Fruit fly (Drosophila melanogaster) whole organism, adult: ENCODE data around the gene CG13685.

ENCODE experiments used
- CG11617 ChIP-seq: fragments of 200-800 bp; sonication (Bioruptor generic); optimal IDR thresholded peaks from 2 replicates; lab custom pipeline; 2017; ENCODE audit warnings: mild to moderate bottlenecking, missing biosample characterization, missing genetic modification reagents, missing genetic modification characterization
- CG12768 ChIP-seq: fragments of 200-800 bp; sonication (Bioruptor generic); optimal IDR thresholded peaks from 2 replicates; lab custom pipeline; 2017; ENCODE audit warnings: missing biosample characterization, missing genetic modification characterization, mild to moderate bottlenecking, moderate library complexity, missing genetic modification reagents
- CG14711 ChIP-seq: fragments of 200-800 bp; sonication (Bioruptor generic); optimal IDR thresholded peaks from 2 replicates; lab custom pipeline; 2018; ENCODE audit warnings: missing biosample characterization, mild to moderate bottlenecking, missing genetic modification characterization, moderate library complexity
- CG1620 ChIP-seq: fragments of 200-800 bp; sonication (Bioruptor generic); optimal IDR thresholded peaks from 2 replicates; lab custom pipeline; 2016; ENCODE audit warnings: missing biosample characterization, missing genetic modification characterization
- CG33017 ChIP-seq: fragments of 200-800 bp; sonication (Bioruptor generic); optimal IDR thresholded peaks from 2 replicates; lab custom pipeline; 2018; ENCODE audit warnings: missing biosample characterization, mild to moderate bottlenecking, missing genetic modification characterization, moderate library complexity
- CG5204 ChIP-seq: fragments of 200-800 bp; sonication (Bioruptor generic); optimal IDR thresholded peaks from 2 replicates; lab custom pipeline; 2016; ENCODE audit warnings: missing biosample characterization, missing genetic modification characterization
- CG7045 ChIP-seq: fragments of 200-800 bp; sonication (Bioruptor generic); optimal IDR thresholded peaks from 2 replicates; lab custom pipeline; 2017; ENCODE audit warnings: missing biosample characterization, mild to moderate bottlenecking, missing genetic modification characterization
- CG7101 ChIP-seq: fragments of 200-800 bp; sonication (Bioruptor generic); optimal IDR thresholded peaks from 2 replicates; lab custom pipeline; 2018; ENCODE audit warnings: missing biosample characterization, mild to moderate bottlenecking, missing genetic modification characterization, moderate library complexity
- Clk ChIP-seq: fragments of 200-800 bp; sonication (Bioruptor generic); optimal IDR thresholded peaks from 2 replicates; lab custom pipeline; 2017; ENCODE audit warnings: missing biosample characterization, missing genetic modification characterization
- Crg-1 ChIP-seq: fragments of 200-800 bp; sonication (Bioruptor generic); optimal IDR thresholded peaks from 2 replicates; lab custom pipeline; 2016; ENCODE audit warnings: missing biosample characterization, missing genetic modification characterization
- Hr96 ChIP-seq: fragments of 200-800 bp; sonication (Bioruptor generic); optimal IDR thresholded peaks from 2 replicates; lab custom pipeline; 2016; ENCODE audit warnings: missing biosample characterization, missing genetic modification characterization
- Mnt ChIP-seq: fragments of 200-800 bp; sonication (Bioruptor generic); optimal IDR thresholded peaks from 2 replicates; lab custom pipeline; 2016; ENCODE audit warnings: missing biosample characterization, mild to moderate bottlenecking, missing genetic modification characterization
- bab1 ChIP-seq: fragments of 200-800 bp; sonication (Bioruptor generic); optimal IDR thresholded peaks from 3 replicates; lab custom pipeline; 2019; ENCODE audit warnings: missing biosample characterization, mild to moderate bottlenecking, missing genetic modification characterization, moderate library complexity
- cic ChIP-seq: fragments of 200-800 bp; sonication (Bioruptor generic); optimal IDR thresholded peaks from 2 replicates; lab custom pipeline; 2017; ENCODE audit warnings: missing biosample characterization, mild to moderate bottlenecking, missing genetic modification characterization, moderate library complexity
- cnc ChIP-seq, 2 experiments: fragments of >200 bp; optimal IDR thresholded peaks; 2 replicates each; lab custom pipeline; 2017
- kay ChIP-seq: fragments of 200-800 bp; sonication (Bioruptor generic); peaks from one replicate; lab custom pipeline; 2016; ENCODE audit warnings: missing biosample characterization, missing genetic modification characterization, borderline replicate concordance
- ovo ChIP-seq: fragments of 200-800 bp; sonication (Bioruptor generic); optimal IDR thresholded peaks from 2 replicates; lab custom pipeline; 2016; ENCODE audit warnings: missing biosample characterization, missing genetic modification characterization
- pad ChIP-seq: fragments of 200-800 bp; sonication (Bioruptor generic); optimal IDR thresholded peaks from 3 replicates; lab custom pipeline; 2017; ENCODE audit warnings: missing biosample characterization, missing genetic modification characterization, mild to moderate bottlenecking, moderate library complexity, missing genetic modification reagents
- tj ChIP-seq: fragments of 200-800 bp; sonication (Bioruptor generic); optimal IDR thresholded peaks from 3 replicates; lab custom pipeline; 2017; ENCODE audit warnings: missing biosample characterization, mild to moderate bottlenecking, missing genetic modification characterization, moderate library complexity
- toe ChIP-seq: fragments of 200-800 bp; sonication (Bioruptor generic); optimal IDR thresholded peaks from 2 replicates; lab custom pipeline; 2016; ENCODE audit warnings: missing biosample characterization, missing genetic modification characterization

CG13685 gene

DNA sequence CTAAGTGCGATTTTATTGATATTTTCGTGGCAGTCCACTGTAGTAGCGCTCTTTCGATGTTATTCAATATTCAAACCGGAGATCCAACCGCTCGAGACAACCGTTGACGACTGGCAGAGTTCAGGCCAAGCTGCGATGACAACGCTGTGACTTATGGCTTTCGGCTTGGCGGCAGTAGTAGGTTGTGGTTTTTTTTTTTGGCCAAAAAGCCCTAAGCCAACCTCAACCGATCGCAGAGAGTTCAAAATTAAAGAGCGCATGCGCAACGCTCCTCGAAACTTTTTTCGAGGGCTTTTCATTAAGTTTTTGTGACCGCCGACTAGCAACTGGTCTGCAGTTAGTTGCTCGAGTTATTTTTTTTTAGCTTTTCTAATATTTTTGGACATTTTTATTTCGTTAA, 4.2 kb upstream of the CG13685 start, which contains the start of gene Snmp2:
Gene Snmp2, minus strand, starts transcription at position 101 of the 400 bp plus-strand sequence.
- no peak for TF ChIP-seq bab1
- no peak for TF ChIP-seq CG14711
- no peak for TF ChIP-seq CG1620
- TF ChIP-seq CG7101 (tag; lab: Kevin White, UChicago) = no peak
- no peak for TF ChIP-seq Crg-1 (GFP tag; lab: Kevin White, UChicago)
- no peak for TF ChIP-seq CG7045
- no peak for TF ChIP-seq toe (GFP tag; lab: Kevin White, UChicago)
- no peak for TF ChIP-seq Clk
- no peak for TF ChIP-seq CG33017 (tag; lab: Kevin White, UChicago)
- TF ChIP-seq kay (GFP tag; lab: Kevin White, UChicago) = no peak
- TF ChIP-seq ovo (GFP tag; lab: Kevin White, UChicago) = no peak
- no peak for TF ChIP-seq Mnt (GFP tag; lab: Kevin White, UChicago)
- no peak for TF ChIP-seq CG5204 (GFP tag; lab: Kevin White, UChicago)
- no peak for TF ChIP-seq CG11617 (GFP tag; lab: Kevin White, UChicago)
- no peak for TF ChIP-seq cnc (optimal IDR thresholded peaks at IDR 0.05; lab: Kevin White, UChicago)
- no peak for TF ChIP-seq cic (GFP tag; lab: Kevin White, UChicago)

DNA sequence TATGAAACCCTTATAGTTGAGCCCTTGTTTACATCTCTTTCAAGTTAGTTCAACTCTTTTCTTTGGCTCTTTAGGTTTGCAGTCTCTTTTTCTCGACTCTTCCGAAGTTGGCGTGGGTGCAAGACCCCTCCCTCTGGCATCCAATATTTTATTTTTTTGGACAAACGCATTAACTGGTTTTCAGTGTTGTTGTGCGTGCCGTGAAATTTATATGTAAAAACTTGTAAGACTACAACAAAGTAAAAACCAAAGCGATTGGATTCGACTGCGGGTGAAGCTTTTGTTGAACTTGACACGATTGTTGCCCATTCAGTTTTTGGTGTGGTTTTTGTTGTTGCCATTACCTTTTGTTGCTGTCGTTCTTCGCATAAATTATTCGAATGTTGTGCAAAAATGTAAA, 3.4 kb upstream of the CG13685 start:
- no peak for TF ChIP-seq Mnt (GFP tag; lab: Kevin White, UChicago)
- TF ChIP-seq Clk = no peak
- no peak for TF ChIP-seq CG33017 (tag; lab: Kevin White, UChicago)
- TF ChIP-seq cic (GFP tag; lab: Kevin White, UChicago) = no peak
- no peak for TF ChIP-seq kay (GFP tag; lab: Kevin White, UChicago)
- no peak for TF ChIP-seq toe (GFP tag; lab: Kevin White, UChicago)
- TF ChIP-seq CG7101 (tag; lab: Kevin White, UChicago) = no peak
- TF ChIP-seq ovo (GFP tag; lab: Kevin White, UChicago) = no peak
- no peak for TF ChIP-seq cnc (optimal IDR thresholded peaks at IDR 0.05; lab: Kevin White, UChicago)
- TF ChIP-seq Hr96 (GFP tag; lab: Kevin White, UChicago) = no peak

- TF ChIP-seq Hr96 (GFP tag; lab: Kevin White, UChicago) (no peak), CG7101 (tag; lab: Kevin White, UChicago) (no peak), CG11617 (GFP tag; lab: Kevin White, UChicago) (no peak), toe (GFP tag; lab: Kevin White, UChicago) (no peak), cnc (optimal IDR thresholded peaks at IDR 0.05; lab: Kevin White, UChicago) (no peak), Crg-1 (GFP tag; lab: Kevin White, UChicago) (no peak), cic (GFP tag; lab: Kevin White, UChicago) (no peak), CG5204 (GFP tag; lab: Kevin White, UChicago) (peak; percentile 30), CG14711 (no peak), CG33017 (tag; lab: Kevin White, UChicago) (peak; percentile 16), tj (GFP tag; lab: Kevin White, UChicago) (no peak), pad (GFP tag; lab: Kevin White, UChicago) (no peak), CG1620 (no peak), bab1 (no peak)
Observed at dm6 chr3L:7754109-7754508, 7.0 kb downstream of the CG13685 start, which contains the start of gene CG7409. CG7409 (plus strand) TSS chr3L:7754409.

- no peak for TF ChIP-seq Clk
- no peak for TF ChIP-seq CG1620
- TF ChIP-seq CG11617 (GFP tag; lab: Kevin White, UChicago) = no peak
- no peak for TF ChIP-seq kay (GFP tag; lab: Kevin White, UChicago)
- no peak for TF ChIP-seq Crg-1 (GFP tag; lab: Kevin White, UChicago)
- no peak for TF ChIP-seq pad (GFP tag; lab: Kevin White, UChicago)
- TF ChIP-seq CG33017 (tag; lab: Kevin White, UChicago) = no peak
- TF ChIP-seq bab1 = no peak
- TF ChIP-seq Mnt (GFP tag; lab: Kevin White, UChicago) = no peak
- no peak for TF ChIP-seq CG5204 (GFP tag; lab: Kevin White, UChicago)
- no peak for TF ChIP-seq ovo (GFP tag; lab: Kevin White, UChicago)
- no peak for TF ChIP-seq CG7101 (tag; lab: Kevin White, UChicago)
- TF ChIP-seq CG14711 = no peak
- no peak for TF ChIP-seq cnc (optimal IDR thresholded peaks at IDR 0.05; lab: Kevin White, UChicago)
- no peak for TF ChIP-seq CG7045
- TF ChIP-seq CG12768 = no peak
- TF ChIP-seq cic (GFP tag; lab: Kevin White, UChicago) = no peak
Observed at dm6 chr3L:7759835-7760780, 13.0 kb downstream of the CG13685 start, which contains the start of gene Hn. Hn (plus strand) TSS chr3L:7760453.

DNA sequence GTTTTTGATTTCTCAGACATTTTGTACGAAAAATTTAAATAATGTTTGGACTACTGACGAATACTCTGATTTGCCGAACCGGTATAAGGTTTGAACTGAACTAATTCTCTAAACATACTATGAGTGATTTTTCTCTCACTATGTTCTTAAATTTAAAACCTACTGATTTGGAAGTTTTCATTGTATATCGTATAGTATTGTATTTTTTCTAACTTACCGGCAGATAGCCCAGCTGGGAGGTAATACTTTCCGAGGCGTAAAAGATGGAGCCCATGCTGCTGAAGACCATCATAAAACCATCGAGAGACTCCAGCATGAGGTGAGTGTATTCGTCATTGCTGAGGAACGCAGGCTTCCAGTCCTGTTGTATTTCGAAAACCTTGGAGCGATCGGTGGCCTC, 21.1 kb downstream of the CG13685 start, which contains the start of gene CG32371:
Gene CG32371, minus strand, starts transcription at position 101 of the 400 bp plus-strand sequence.
- TF ChIP-seq CG5204 (GFP tag; lab: Kevin White, UChicago) (no peak), bab1 (no peak)

DNA sequence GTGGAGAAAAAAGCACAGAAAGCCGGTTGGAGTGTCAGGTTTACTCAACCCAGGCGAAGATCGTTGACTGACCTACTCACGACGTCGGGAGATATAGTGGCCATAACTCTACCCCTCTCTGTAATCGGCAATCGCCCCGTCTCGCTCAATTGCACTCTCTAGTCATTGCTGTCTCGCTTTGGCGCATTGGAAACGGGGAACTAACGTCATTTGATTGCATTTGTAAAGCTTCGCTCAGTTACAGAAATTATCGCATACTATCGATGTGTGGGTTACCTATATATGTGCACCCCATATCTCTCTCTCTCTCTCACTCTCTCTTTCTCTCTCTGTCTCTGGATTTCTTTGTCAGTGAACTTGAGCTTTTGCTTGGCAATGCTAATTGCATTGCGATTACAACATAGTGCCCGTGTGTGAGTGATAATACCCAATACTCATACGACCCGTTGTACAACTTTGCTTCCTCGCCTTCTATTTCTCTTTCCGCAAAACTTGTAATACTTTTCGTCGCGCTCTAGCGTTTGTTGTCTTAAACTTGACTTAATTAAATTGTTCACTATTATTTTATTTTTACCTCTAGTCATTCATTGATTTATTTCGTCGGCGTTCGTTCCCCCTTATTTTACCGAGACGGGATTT, 25.1 kb downstream of the CG13685 start:
- peak; percentile 70 for TF ChIP-seq Clk
- TF ChIP-seq CG5204 (GFP tag; lab: Kevin White, UChicago) = no peak
- peak; percentile 88 for TF ChIP-seq kay (GFP tag; lab: Kevin White, UChicago)
- peak; percentile 23 for TF ChIP-seq CG33017 (tag; lab: Kevin White, UChicago)
- peak; percentile 100 for TF ChIP-seq pad (GFP tag; lab: Kevin White, UChicago)
- peak; percentile 99 for TF ChIP-seq cic (GFP tag; lab: Kevin White, UChicago)
- no peak for TF ChIP-seq ovo (GFP tag; lab: Kevin White, UChicago)
- peak; percentile 65 for TF ChIP-seq CG12768
- peak; percentile 62 for TF ChIP-seq Mnt (GFP tag; lab: Kevin White, UChicago)
- TF ChIP-seq tj (GFP tag; lab: Kevin White, UChicago) = peak; percentile 71
- no peak for TF ChIP-seq CG7045
- TF ChIP-seq CG7101 (tag; lab: Kevin White, UChicago) = peak; percentile 28
- TF ChIP-seq Hr96 (GFP tag; lab: Kevin White, UChicago) = no peak
